Fruit fly (Drosophila melanogaster) whole organism, embryonic: Measurements from ENCODE around the gene kis.

Source experiments
- CG10147 ChIP-seq: fragments of 200-800 bp; sonication (Bioruptor generic); optimal IDR thresholded peaks from 2 replicates; lab custom pipeline; 2019; ENCODE audit warnings: missing biosample characterization, mild to moderate bottlenecking, missing genetic modification characterization, moderate library complexity
- CG10543 ChIP-seq: fragments of 200-800 bp; sonication (Bioruptor generic); optimal IDR thresholded peaks from 3 replicates; lab custom pipeline; 2017; ENCODE audit warnings: missing biosample characterization, mild to moderate bottlenecking, missing genetic modification characterization, moderate library complexity
- CG10979 ChIP-seq: fragments of 200-800 bp; sonication (Bioruptor generic); optimal IDR thresholded peaks from 2 replicates; lab custom pipeline; 2018; ENCODE audit warnings: missing biosample characterization, mild to moderate bottlenecking, missing genetic modification characterization, moderate library complexity
- CG11398 ChIP-seq: fragments of 200-800 bp; sonication (Bioruptor generic); optimal IDR thresholded peaks from 2 replicates; lab custom pipeline; 2016; ENCODE audit warnings: missing biosample characterization, missing genetic modification characterization
- CG12155 ChIP-seq: fragments of 200-800 bp; sonication (Bioruptor generic); optimal IDR thresholded peaks from 3 replicates; lab custom pipeline; 2016; ENCODE audit warnings: missing biosample characterization, missing genetic modification characterization
- CG12744 ChIP-seq: fragments of 200-800 bp; sonication (Bioruptor generic); optimal IDR thresholded peaks from 2 replicates; lab custom pipeline; 2016; ENCODE audit warnings: missing biosample characterization, missing genetic modification characterization
- CG17186 ChIP-seq: fragments of 200-800 bp; sonication (Bioruptor generic); optimal IDR thresholded peaks from 3 replicates; lab custom pipeline; 2017; ENCODE audit warnings: missing biosample characterization, missing genetic modification reagents, missing genetic modification characterization
- CG18476 ChIP-seq: fragments of 200-800 bp; sonication (Bioruptor generic); optimal IDR thresholded peaks from 2 replicates; lab custom pipeline; 2016; ENCODE audit warnings: missing biosample characterization, mild to moderate bottlenecking, missing genetic modification characterization
- CG2875 ChIP-seq: fragments of 200-800 bp; sonication (Bioruptor generic); optimal IDR thresholded peaks from 2 replicates; lab custom pipeline; 2017; ENCODE audit warnings: missing biosample characterization, mild to moderate bottlenecking, missing genetic modification characterization, missing genetic modification reagents
- CG30020 ChIP-seq: fragments of 200-800 bp; optimal IDR thresholded peaks from 2 replicates; lab custom pipeline; 2019; ENCODE audit warnings: missing biosample characterization, mild to moderate bottlenecking, missing genetic modification characterization, moderate library complexity
- CG32532 ChIP-seq: fragments of 200-800 bp; sonication (Bioruptor generic); IDR thresholded peaks from 2 replicates; pipeline ENCODE4 v1.3.6; 2022; ENCODE audit warnings: missing biosample characterization, missing genetic modification characterization
- CG34422 ChIP-seq: fragments of 200-800 bp; sonication (Bioruptor generic); IDR thresholded peaks from 3 replicates; pipeline ENCODE4 v1.3.6; 2022; ENCODE audit warnings: missing biosample characterization, missing genetic modification characterization
- CG3726 ChIP-seq: fragments of 200-800 bp; sonication (Bioruptor generic); IDR thresholded peaks from 3 replicates; pipeline ENCODE4, ENCODE4 v1.3.6; 2022; ENCODE audit warnings: missing biosample characterization, missing genetic modification characterization
- CG4730 ChIP-seq: fragments of 200-800 bp; sonication (Bioruptor generic); IDR thresholded peaks from 2 replicates; pipeline ENCODE4 v1.3.6; 2022; ENCODE audit warnings: missing biosample characterization, missing genetic modification characterization
- CG5245 ChIP-seq: fragments of 200-800 bp; sonication (Bioruptor generic); optimal IDR thresholded peaks from 3 replicates; lab custom pipeline; 2016; ENCODE audit warnings: missing biosample characterization, missing genetic modification characterization
- CG7372 ChIP-seq: fragments of 200-800 bp; sonication (Bioruptor generic); IDR thresholded peaks from 2 replicates; pipeline ENCODE4 v1.3.6; 2022; ENCODE audit warnings: missing biosample characterization, missing genetic modification characterization
- CG8944 ChIP-seq: fragments of 200-800 bp; sonication (Bioruptor generic); optimal IDR thresholded peaks from 3 replicates; lab custom pipeline; 2016; ENCODE audit warnings: missing biosample characterization, missing genetic modification characterization
- CG9817 ChIP-seq: fragments of 200-800 bp; sonication (Bioruptor generic); optimal IDR thresholded peaks from 2 replicates; lab custom pipeline; 2018; ENCODE audit warnings: missing biosample characterization, mild to moderate bottlenecking, missing genetic modification characterization, moderate library complexity
- Camta ChIP-seq: fragments of 200-800 bp; sonication (Bioruptor generic); optimal IDR thresholded peaks from 2 replicates; lab custom pipeline; 2016; ENCODE audit warnings: missing biosample characterization, missing genetic modification characterization
- D ChIP-seq, 2 experiments: fragments of 200-800 bp in 1 of 2; fragments of >200 bp in 1 of 2; sonication (Bioruptor generic) in 1 of 2; optimal IDR thresholded peaks; 2 replicates in 1 of 2; 3 replicates in 1 of 2; lab custom pipeline; 2017; ENCODE audit warnings: mild to moderate bottlenecking in 1 of 2, missing biosample characterization in 1 of 2, missing genetic modification characterization in 1 of 2, missing genetic modification reagents in 1 of 2
- Dip3 ChIP-seq: fragments of 200-800 bp; sonication (Bioruptor generic); optimal IDR thresholded peaks from 3 replicates; lab custom pipeline; 2016; ENCODE audit warnings: missing biosample characterization, missing genetic modification characterization
- Doc2 ChIP-seq: fragments of 200-800 bp; sonication (Bioruptor generic); IDR thresholded peaks from 2 replicates; pipeline ENCODE4 v1.3.6; 2022; ENCODE audit warnings: missing biosample characterization, missing genetic modification characterization
- Dref ChIP-seq: fragments of 200-800 bp; sonication (Bioruptor generic); IDR thresholded peaks from 2 replicates; pipeline ENCODE4 v1.3.6; 2022; ENCODE audit warnings: missing biosample characterization, missing genetic modification characterization
- Drgx ChIP-seq: fragments of 200-800 bp; sonication (Bioruptor generic); IDR thresholded peaks from 2 replicates; pipeline ENCODE4 v1.3.6; 2022; ENCODE audit warnings: missing biosample characterization, missing genetic modification characterization
- Elba2 ChIP-seq: fragments of 200-800 bp; sonication (Bioruptor generic); optimal IDR thresholded peaks from 3 replicates; lab custom pipeline; 2016; ENCODE audit warnings: missing biosample characterization, missing genetic modification characterization
- Fer1 ChIP-seq: fragments of 200-800 bp; sonication (Bioruptor generic); optimal IDR thresholded peaks from 2 replicates; lab custom pipeline; 2017; ENCODE audit warnings: missing biosample characterization, mild to moderate bottlenecking, missing genetic modification characterization
- Fer2 ChIP-seq: fragments of 200-800 bp; sonication (Bioruptor generic); optimal IDR thresholded peaks from 2 replicates; lab custom pipeline; 2018; ENCODE audit warnings: missing biosample characterization, mild to moderate bottlenecking, missing genetic modification characterization, moderate library complexity
- Fer3 ChIP-seq: fragments of 200-800 bp; sonication (Bioruptor generic); optimal IDR thresholded peaks from 2 replicates; lab custom pipeline; 2018; ENCODE audit warnings: missing biosample characterization, mild to moderate bottlenecking, missing genetic modification characterization, moderate library complexity
- HLH4C ChIP-seq: fragments of 200-800 bp; sonication (Bioruptor generic); IDR thresholded peaks from 3 replicates; pipeline ENCODE4 v1.3.6; 2022; ENCODE audit warnings: missing biosample characterization, missing genetic modification characterization; ENCODE audit not compliant: partially characterized antibody
- Hr39 ChIP-seq: fragments of >200 bp; optimal IDR thresholded peaks from 2 replicates; lab custom pipeline; 2017
- Scr ChIP-seq: fragments of 200-800 bp; sonication (Bioruptor generic); IDR thresholded peaks from 2 replicates; pipeline ENCODE4 v1.3.6; 2022; ENCODE audit warnings: missing biosample characterization, missing genetic modification characterization; ENCODE audit not compliant: partially characterized antibody
- abd-A ChIP-seq: fragments of 200-800 bp; sonication (Bioruptor generic); optimal IDR thresholded peaks from 3 replicates; lab custom pipeline; 2019; ENCODE audit warnings: missing biosample characterization, mild to moderate bottlenecking, missing genetic modification characterization, moderate library complexity
- crol ChIP-seq: fragments of 200-800 bp; sonication (Bioruptor generic); IDR thresholded peaks from 2 replicates; pipeline ENCODE4 v1.3.6; 2022; ENCODE audit warnings: missing biosample characterization, missing genetic modification characterization
- crp ChIP-seq, 2 experiments: fragments of 200-800 bp; sonication (Bioruptor generic); optimal IDR thresholded peaks; 2 replicates in 1 of 2; 3 replicates in 1 of 2; lab custom pipeline; 2017; ENCODE audit warnings: missing biosample characterization in 2 of 2, missing genetic modification characterization in 2 of 2, mild to moderate bottlenecking in 1 of 2, moderate library complexity in 1 of 2
- dati ChIP-seq: fragments of 200-800 bp; sonication (Bioruptor generic); IDR thresholded peaks from 2 replicates; pipeline ENCODE4 v1.3.6; 2022; ENCODE audit warnings: missing biosample characterization, missing genetic modification characterization
- dm ChIP-seq: fragments of 200-800 bp; sonication (Bioruptor generic); optimal IDR thresholded peaks from 3 replicates; lab custom pipeline; 2016; ENCODE audit warnings: missing biosample characterization, missing genetic modification characterization
- ems ChIP-seq: fragments of 200-800 bp; sonication (Bioruptor generic); optimal IDR thresholded peaks from 3 replicates; lab custom pipeline; 2016; ENCODE audit warnings: missing biosample characterization, missing genetic modification characterization
- fu2 ChIP-seq: fragments of 200-800 bp; sonication (Bioruptor generic); optimal IDR thresholded peaks from 2 replicates; lab custom pipeline; 2016; ENCODE audit warnings: missing biosample characterization, missing genetic modification characterization
- gcm ChIP-seq: fragments of 200-800 bp; sonication (Bioruptor generic); optimal IDR thresholded peaks from 2 replicates; lab custom pipeline; 2019; ENCODE audit warnings: missing biosample characterization, mild to moderate bottlenecking, missing genetic modification characterization, moderate library complexity
- jigr1 ChIP-seq: fragments of 200-800 bp; sonication (Bioruptor generic); IDR thresholded peaks from 3 replicates; pipeline ENCODE4 v1.3.6; 2022; ENCODE audit warnings: missing biosample characterization, missing genetic modification characterization
- kni ChIP-seq: fragments of 200-800 bp; sonication (Bioruptor generic); optimal IDR thresholded peaks from 3 replicates; lab custom pipeline; 2017; ENCODE audit warnings: mild to moderate bottlenecking, missing biosample characterization, missing genetic modification reagents, missing genetic modification characterization
- lab ChIP-seq: fragments of 200-800 bp; sonication (Bioruptor generic); optimal IDR thresholded peaks from 3 replicates; lab custom pipeline; 2017; ENCODE audit warnings: missing biosample characterization, missing genetic modification characterization, mild to moderate bottlenecking, moderate library complexity, missing genetic modification reagents
- oc ChIP-seq: fragments of 200-800 bp; sonication (Bioruptor generic); optimal IDR thresholded peaks from 2 replicates; lab custom pipeline; 2018; ENCODE audit warnings: missing biosample characterization, mild to moderate bottlenecking, missing genetic modification characterization, moderate library complexity
- pb ChIP-seq: fragments of 200-800 bp; sonication (Bioruptor generic); optimal IDR thresholded peaks from 3 replicates; lab custom pipeline; 2016; ENCODE audit warnings: missing biosample characterization, missing genetic modification characterization
- pita ChIP-seq: fragments of 200-800 bp; sonication (Bioruptor generic); optimal IDR thresholded peaks from 2 replicates; lab custom pipeline; 2017; ENCODE audit warnings: missing biosample characterization, mild to moderate bottlenecking, missing genetic modification characterization
- repo ChIP-seq: fragments of 200-800 bp; sonication (Bioruptor generic); optimal IDR thresholded peaks from 2 replicates; lab custom pipeline; 2016; ENCODE audit warnings: missing biosample characterization, missing genetic modification characterization
- slbo ChIP-seq: fragments of 200-800 bp; sonication (Bioruptor generic); IDR thresholded peaks from 2 replicates; pipeline ENCODE4 v1.3.6; 2022; ENCODE audit warnings: missing biosample characterization, missing genetic modification characterization
- tin ChIP-seq: fragments of 200-800 bp; sonication (Bioruptor generic); optimal IDR thresholded peaks from 3 replicates; lab custom pipeline; 2016; ENCODE audit warnings: missing biosample characterization, missing genetic modification characterization
- tio ChIP-seq: fragments of 200-800 bp; sonication (Bioruptor generic); optimal IDR thresholded peaks from 2 replicates; lab custom pipeline; 2017; ENCODE audit warnings: missing biosample characterization, missing genetic modification characterization, inconsistent platforms
- trem ChIP-seq: fragments of 200-800 bp; optimal IDR thresholded peaks from 3 replicates; lab custom pipeline; 2019; ENCODE audit warnings: missing biosample characterization, mild to moderate bottlenecking, missing genetic modification characterization, moderate library complexity
- tup ChIP-seq: fragments of 200-800 bp; sonication (Bioruptor generic); optimal IDR thresholded peaks from 2 replicates; lab custom pipeline; 2016; ENCODE audit warnings: missing biosample characterization, mild to moderate bottlenecking, missing genetic modification characterization, moderate library complexity

kis gene

dm6 chr2L:286421-286820 is 35.8 kb upstream of the kis start (continued):
- TF ChIP-seq dati: no peak
- peak; percentile 54 for TF ChIP-seq CG5245
- peak; percentile 27 for TF ChIP-seq oc (tag; lab: Kevin White, UChicago)
- no peak for TF ChIP-seq Elba2
- peak; percentile 15 for TF ChIP-seq pb
- peak; percentile 42 for TF ChIP-seq Camta (GFP tag; lab: Kevin White, UChicago)
- TF ChIP-seq fu2 (GFP tag; lab: Kevin White, UChicago): peak; percentile 57
- peak; percentile 7 for TF ChIP-seq CG10979 (tag; lab: Kevin White, UChicago)
- peak; percentile 54 for TF ChIP-seq CG12744
- TF ChIP-seq Fer1 (GFP tag; lab: Kevin White, UChicago): peak; percentile 80
- no peak for TF ChIP-seq abd-A (tag; lab: Kevin White, UChicago)
- TF ChIP-seq Doc2 (GFP tag; lab: Robert Waterston, UW): no peak
- TF ChIP-seq CG9817 (tag; lab: Kevin White, UChicago): peak; percentile 56
- TF ChIP-seq jigr1: no peak
- TF ChIP-seq dm (GFP tag; lab: Kevin White, UChicago): peak; percentile 53
- no peak for TF ChIP-seq crp (GFP tag; optimal IDR thresholded peaks at IDR 0.05; lab: Kevin White, UChicago)
- peak; percentile 63 for TF ChIP-seq ems (GFP tag; lab: Kevin White, UChicago)
- no peak for TF ChIP-seq D (optimal IDR thresholded peaks at IDR 0.05; lab: Kevin White, UChicago)
- TF ChIP-seq D (GFP tag; optimal IDR thresholded peaks at IDR 0.05; lab: Kevin White, UChicago): no peak
- TF ChIP-seq crol (GFP tag; lab: Robert Waterston, UW): 0 out of 2 replicates have a peak, but pooled peaks have one; percentile 11
- TF ChIP-seq lab (GFP tag; lab: Kevin White, UChicago): peak; percentile 92
- TF ChIP-seq tin (GFP tag; lab: Kevin White, UChicago): peak; percentile 61
- peak; percentile 54 for TF ChIP-seq Drgx
- TF ChIP-seq Fer2: peak; percentile 38
- no peak for TF ChIP-seq Hr39
- TF ChIP-seq slbo (GFP tag; lab: Robert Waterston, UW): peak; percentile 92
- TF ChIP-seq CG10543 (GFP tag; lab: Kevin White, UChicago): peak; percentile 74
- TF ChIP-seq CG11398 (GFP tag; lab: Kevin White, UChicago): peak; percentile 44
- peak; percentile 84 for TF ChIP-seq CG32532
- no peak for TF ChIP-seq kni (GFP tag; lab: Kevin White, UChicago)
- TF ChIP-seq CG30020 (tag; lab: Kevin White, UChicago): no peak
- no peak for TF ChIP-seq CG17186
- no peak for TF ChIP-seq HLH4C (GFP tag; lab: Robert Waterston, UW)
- TF ChIP-seq tio (GFP tag; lab: Kevin White, UChicago): no peak
- peak; percentile 59; the same call in 1 of the 2 replicates for TF ChIP-seq CG4730
- TF ChIP-seq Scr (GFP tag; lab: Robert Waterston, UW): no peak
- TF ChIP-seq Dip3: peak; percentile 77
- TF ChIP-seq CG3726: no peak
- TF ChIP-seq CG34422 (GFP tag; lab: Robert Waterston, UW): peak; percentile 65
- TF ChIP-seq Dref: peak; percentile 37
- peak; percentile 22 for TF ChIP-seq repo (GFP tag; lab: Kevin White, UChicago)
- TF ChIP-seq pita (GFP tag; lab: Kevin White, UChicago): no peak
- TF ChIP-seq CG10147 (GFP tag; lab: Kevin White, UChicago): no peak
- TF ChIP-seq CG2875 (GFP tag; lab: Kevin White, UChicago): no peak
- no peak for TF ChIP-seq trem (tag; lab: Kevin White, UChicago)
- TF ChIP-seq CG18476: peak; percentile 12
- TF ChIP-seq Fer3 (tag; lab: Kevin White, UChicago): peak; percentile 83
- TF ChIP-seq tup (GFP tag; lab: Kevin White, UChicago): peak; percentile 39
- 0 out of 2 replicates have a peak, but pooled peaks have one; percentile 34 for TF ChIP-seq CG7372 (GFP tag; lab: Robert Waterston, UW)
- TF ChIP-seq gcm (GFP tag; lab: Kevin White, UChicago): no peak
- peak; percentile 64 for TF ChIP-seq CG12155 (GFP tag; lab: Kevin White, UChicago)
- TF ChIP-seq CG8944: peak; percentile 54
